Fruit fly (Drosophila melanogaster) whole organism, prepupa: ENCODE measurements around the gene CG32102.

Experiments
- Blimp-1 ChIP-seq: fragments of 200-800 bp; sonication (Bioruptor generic); optimal IDR thresholded peaks from 3 replicates; lab custom pipeline; 2017; ENCODE audit warnings: missing biosample characterization, missing genetic modification characterization, mild to moderate bottlenecking, moderate library complexity, missing genetic modification reagents
- CG10631 ChIP-seq: fragments of 200-800 bp; sonication (Bioruptor generic); optimal IDR thresholded peaks from 2 replicates; lab custom pipeline; 2016; ENCODE audit warnings: missing biosample characterization, missing genetic modification characterization
- CG11762 ChIP-seq: fragments of 200-800 bp; sonication (Bioruptor generic); optimal IDR thresholded peaks from 3 replicates; lab custom pipeline; 2016; ENCODE audit warnings: missing biosample characterization, missing genetic modification characterization; ENCODE audit not compliant: insufficient read depth
- CG11902 ChIP-seq: fragments of 200-800 bp; sonication (Bioruptor generic); optimal IDR thresholded peaks from 3 replicates; lab custom pipeline; 2016; ENCODE audit warnings: missing biosample characterization, missing genetic modification characterization
- CG15336 ChIP-seq: fragments of 200-800 bp; sonication (Bioruptor generic); IDR thresholded peaks from 2 replicates; pipeline ENCODE4 v1.3.6; 2022; ENCODE audit warnings: missing biosample characterization, missing genetic modification characterization
- CG1621 ChIP-seq: fragments of 200-800 bp; sonication (Bioruptor generic); optimal IDR thresholded peaks from 3 replicates; lab custom pipeline; 2018; ENCODE audit warnings: missing biosample characterization, mild to moderate bottlenecking, missing genetic modification characterization
- CG16779 ChIP-seq: fragments of 200-800 bp; sonication (Bioruptor generic); optimal IDR thresholded peaks from 3 replicates; lab custom pipeline; 2017; ENCODE audit warnings: missing biosample characterization, mild to moderate bottlenecking, missing genetic modification characterization
- CG3032 ChIP-seq: fragments of 200-800 bp; optimal IDR thresholded peaks from 2 replicates; lab custom pipeline; 2019; ENCODE audit warnings: missing biosample characterization, mild to moderate bottlenecking, missing genetic modification characterization, moderate library complexity
- CG31627 ChIP-seq: fragments of 200-800 bp; sonication (Bioruptor generic); optimal IDR thresholded peaks from 3 replicates; lab custom pipeline; 2016; ENCODE audit warnings: missing biosample characterization, missing genetic modification characterization
- CG32006 ChIP-seq: fragments of 200-800 bp; sonication (Bioruptor generic); optimal IDR thresholded peaks from 3 replicates; lab custom pipeline; 2017; ENCODE audit warnings: missing biosample characterization, mild to moderate bottlenecking, missing genetic modification characterization
- CG3919 ChIP-seq: fragments of 200-800 bp; sonication (Bioruptor generic); optimal IDR thresholded peaks from 3 replicates; lab custom pipeline; 2016; ENCODE audit warnings: missing biosample characterization, missing genetic modification characterization
- CG6163 ChIP-seq: fragments of 200-800 bp; sonication (Bioruptor generic); IDR thresholded peaks from 3 replicates; pipeline ENCODE4 v1.3.6; 2022; ENCODE audit warnings: missing biosample characterization, missing genetic modification characterization
- CG6276 ChIP-seq: fragments of 200-800 bp; sonication (Bioruptor generic); optimal IDR thresholded peaks from 2 replicates; lab custom pipeline; 2017; ENCODE audit warnings: missing biosample characterization, mild to moderate bottlenecking, missing genetic modification characterization
- CG6792 ChIP-seq: fragments of 200-800 bp; sonication (Bioruptor generic); optimal IDR thresholded peaks from 3 replicates; lab custom pipeline; 2016; ENCODE audit warnings: missing biosample characterization, missing genetic modification characterization
- CG6808 ChIP-seq: fragments of 200-800 bp; sonication (Bioruptor generic); optimal IDR thresholded peaks from 3 replicates; lab custom pipeline; 2017; ENCODE audit warnings: missing biosample characterization, missing genetic modification characterization, mild to moderate bottlenecking, moderate library complexity, missing genetic modification reagents
- CG6854 ChIP-seq: fragments of 200-800 bp; sonication (Bioruptor generic); optimal IDR thresholded peaks from 2 replicates; lab custom pipeline; 2017; ENCODE audit warnings: missing biosample characterization, mild to moderate bottlenecking, missing genetic modification characterization
- CG7368 ChIP-seq: fragments of 200-800 bp; sonication (Bioruptor generic); optimal IDR thresholded peaks from 3 replicates; lab custom pipeline; 2016; ENCODE audit warnings: missing biosample characterization, missing genetic modification characterization
- CG8119 ChIP-seq: fragments of 200-800 bp; sonication (Bioruptor generic); IDR thresholded peaks from 3 replicates; pipeline ENCODE4 v1.3.6; 2022; ENCODE audit warnings: missing biosample characterization, missing genetic modification characterization
- CG8319 ChIP-seq: fragments of 200-800 bp; sonication (Bioruptor generic); optimal IDR thresholded peaks from 3 replicates; lab custom pipeline; 2016; ENCODE audit warnings: missing biosample characterization, missing genetic modification characterization
- CG9139 ChIP-seq: fragments of 200-800 bp; sonication (Bioruptor generic); optimal IDR thresholded peaks from 3 replicates; lab custom pipeline; 2017; ENCODE audit warnings: missing biosample characterization, mild to moderate bottlenecking, missing genetic modification characterization
- Eip75B ChIP-seq: fragments of 200-800 bp; sonication (Bioruptor generic); optimal IDR thresholded peaks from 3 replicates; lab custom pipeline; 2016; ENCODE audit warnings: missing biosample characterization, missing genetic modification characterization
- Ets21C ChIP-seq: fragments of 200-800 bp; sonication (Bioruptor generic); optimal IDR thresholded peaks from 3 replicates; lab custom pipeline; 2016; ENCODE audit warnings: missing biosample characterization, missing genetic modification characterization
- Ets96B ChIP-seq: fragments of 200-800 bp; optimal IDR thresholded peaks from 2 replicates; lab custom pipeline; 2019; ENCODE audit warnings: missing biosample characterization, mild to moderate bottlenecking, missing genetic modification characterization, moderate library complexity
- Gug ChIP-seq: fragments of 200-800 bp; sonication (Bioruptor generic); IDR thresholded peaks from 2 replicates; pipeline ENCODE4 v1.3.6; 2022; ENCODE audit warnings: missing biosample characterization, missing genetic modification characterization
- Hr38 ChIP-seq: sonication (Bioruptor generic); optimal IDR thresholded peaks from 2 replicates; lab custom pipeline; 2016; ENCODE audit warnings: missing biosample characterization, missing genetic modification characterization
- Hr39 ChIP-seq: fragments of 200-800 bp; sonication (Bioruptor generic); optimal IDR thresholded peaks from 2 replicates; lab custom pipeline; 2016; ENCODE audit warnings: missing biosample characterization, missing genetic modification characterization
- Hr4 ChIP-seq: fragments of 200-800 bp; sonication (Bioruptor generic); optimal IDR thresholded peaks from 3 replicates; lab custom pipeline; 2016; ENCODE audit warnings: missing biosample characterization, missing genetic modification characterization
- Lpt ChIP-seq: fragments of 200-800 bp; sonication (Bioruptor generic); optimal IDR thresholded peaks from 3 replicates; lab custom pipeline; 2016; ENCODE audit warnings: missing biosample characterization, missing genetic modification characterization
- Met ChIP-seq: fragments of 200-800 bp; sonication (Bioruptor generic); optimal IDR thresholded peaks from 3 replicates; lab custom pipeline; 2016; ENCODE audit warnings: missing biosample characterization, missing genetic modification characterization
- OdsH ChIP-seq: fragments of 200-800 bp; sonication (Bioruptor generic); optimal IDR thresholded peaks from 3 replicates; lab custom pipeline; 2016; ENCODE audit warnings: missing biosample characterization, missing genetic modification characterization
- Smox ChIP-seq: fragments of 200-800 bp; sonication (Bioruptor generic); optimal IDR thresholded peaks from 3 replicates; lab custom pipeline; 2016; ENCODE audit warnings: missing biosample characterization, missing genetic modification characterization
- Sox102F ChIP-seq: fragments of 200-800 bp; sonication (Bioruptor generic); optimal IDR thresholded peaks from 2 replicates; lab custom pipeline; 2016; ENCODE audit warnings: missing biosample characterization, mild to moderate bottlenecking, missing genetic modification characterization
- Sox15 ChIP-seq: fragments of 200-800 bp; sonication (Bioruptor generic); optimal IDR thresholded peaks from 3 replicates; lab custom pipeline; 2016; ENCODE audit warnings: missing biosample characterization, missing genetic modification characterization
- achi ChIP-seq: fragments of 200-800 bp; sonication (Bioruptor generic); optimal IDR thresholded peaks from 3 replicates; lab custom pipeline; 2016; ENCODE audit warnings: missing biosample characterization, missing genetic modification characterization
- acj6 ChIP-seq: fragments of 200-800 bp; sonication (Bioruptor generic); optimal IDR thresholded peaks from 3 replicates; lab custom pipeline; 2016; ENCODE audit warnings: missing biosample characterization, missing genetic modification characterization
- dac ChIP-seq: fragments of 200-800 bp; sonication (Bioruptor generic); optimal IDR thresholded peaks from 2 replicates; lab custom pipeline; 2017; ENCODE audit warnings: missing biosample characterization, mild to moderate bottlenecking, missing genetic modification characterization
- eg ChIP-seq: fragments of 200-800 bp; sonication (Bioruptor generic); IDR thresholded peaks from 3 replicates; pipeline ENCODE4 v1.3.6; 2022; ENCODE audit warnings: missing biosample characterization, missing genetic modification characterization
- esn ChIP-seq: fragments of 200-800 bp; sonication (Bioruptor generic); optimal IDR thresholded peaks from 2 replicates; lab custom pipeline; 2016; ENCODE audit warnings: missing biosample characterization, mild to moderate bottlenecking, missing genetic modification characterization, moderate library complexity
- fd59A ChIP-seq: fragments of 200-800 bp; sonication (Bioruptor generic); optimal IDR thresholded peaks from 2 replicates; lab custom pipeline; 2017; ENCODE audit warnings: missing biosample characterization, mild to moderate bottlenecking, missing genetic modification characterization, missing genetic modification reagents
- fkh ChIP-seq: fragments of 200-800 bp; sonication (Bioruptor generic); optimal IDR thresholded peaks from 3 replicates; lab custom pipeline; 2017; ENCODE audit warnings: missing biosample characterization, mild to moderate bottlenecking, missing genetic modification characterization, moderate library complexity
- net ChIP-seq: fragments of 200-800 bp; sonication (Bioruptor generic); optimal IDR thresholded peaks from 3 replicates; lab custom pipeline; 2016; ENCODE audit warnings: missing biosample characterization, missing genetic modification characterization
- pdm3 ChIP-seq: fragments of 200-800 bp; sonication (Bioruptor generic); optimal IDR thresholded peaks from 3 replicates; lab custom pipeline; 2016; ENCODE audit warnings: missing biosample characterization, missing genetic modification characterization
- salr ChIP-seq, 2 experiments: fragments of 200-800 bp; sonication (Bioruptor generic); optimal IDR thresholded peaks; 3 replicates each; lab custom pipeline; 2016 to 2018; ENCODE audit warnings: missing biosample characterization in 2 of 2, missing genetic modification characterization in 2 of 2, mild to moderate bottlenecking in 1 of 2
- spab ChIP-seq: fragments of 200-800 bp; sonication (Bioruptor generic); optimal IDR thresholded peaks from 2 replicates; lab custom pipeline; 2017; ENCODE audit warnings: missing biosample characterization, mild to moderate bottlenecking, missing genetic modification characterization, missing genetic modification reagents
- ss ChIP-seq, 2 experiments: fragments of 200-800 bp; sonication (Bioruptor generic); optimal IDR thresholded peaks; 2 replicates in 1 of 2; 3 replicates in 1 of 2; lab custom pipeline; 2017 to 2018; ENCODE audit warnings: mild to moderate bottlenecking in 2 of 2, missing biosample characterization in 2 of 2, missing genetic modification characterization in 2 of 2, moderate library complexity in 1 of 2
- svp ChIP-seq: fragments of 200-800 bp; sonication (Bioruptor generic); peaks from one replicate; lab custom pipeline; 2016; ENCODE audit warnings: missing biosample characterization, missing genetic modification characterization
- topi ChIP-seq: fragments of 200-800 bp; sonication (Bioruptor generic); optimal IDR thresholded peaks from 3 replicates; lab custom pipeline; 2016; ENCODE audit warnings: missing biosample characterization, missing genetic modification characterization
- vri ChIP-seq: fragments of 200-800 bp; sonication (Bioruptor generic); optimal IDR thresholded peaks from 3 replicates; lab custom pipeline; 2016; ENCODE audit warnings: missing biosample characterization, mild to moderate bottlenecking, missing genetic modification characterization

CG32102 gene

DNA sequence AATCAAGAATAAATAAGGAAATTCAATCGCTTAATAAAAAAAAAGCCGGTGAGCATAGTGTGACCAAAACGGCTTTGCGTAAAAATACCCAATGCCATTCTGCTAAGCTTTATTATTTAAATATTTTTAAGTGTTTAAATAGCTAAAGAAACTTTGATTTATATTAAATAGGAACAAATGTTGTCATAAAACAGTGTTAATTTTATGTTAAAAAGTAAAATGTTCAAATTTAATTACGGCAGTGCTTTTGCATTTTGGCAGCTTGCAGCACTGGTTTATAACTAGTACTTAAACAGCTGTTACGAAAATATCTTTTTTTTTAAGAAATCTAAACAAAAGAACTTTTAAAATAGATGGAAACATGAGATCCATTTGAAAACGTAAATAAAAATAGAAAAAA lies 31.7 kb upstream of the CG32102 start, which contains the start of the genes CG10638 and CG10681 (continued):
- peak; percentile 26 for TF ChIP-seq Ets96B (tag; lab: Kevin White, UChicago)
- TF ChIP-seq fd59A (GFP tag; lab: Kevin White, UChicago), result no peak
- no peak for TF ChIP-seq dac (GFP tag; lab: Kevin White, UChicago)

DNA sequence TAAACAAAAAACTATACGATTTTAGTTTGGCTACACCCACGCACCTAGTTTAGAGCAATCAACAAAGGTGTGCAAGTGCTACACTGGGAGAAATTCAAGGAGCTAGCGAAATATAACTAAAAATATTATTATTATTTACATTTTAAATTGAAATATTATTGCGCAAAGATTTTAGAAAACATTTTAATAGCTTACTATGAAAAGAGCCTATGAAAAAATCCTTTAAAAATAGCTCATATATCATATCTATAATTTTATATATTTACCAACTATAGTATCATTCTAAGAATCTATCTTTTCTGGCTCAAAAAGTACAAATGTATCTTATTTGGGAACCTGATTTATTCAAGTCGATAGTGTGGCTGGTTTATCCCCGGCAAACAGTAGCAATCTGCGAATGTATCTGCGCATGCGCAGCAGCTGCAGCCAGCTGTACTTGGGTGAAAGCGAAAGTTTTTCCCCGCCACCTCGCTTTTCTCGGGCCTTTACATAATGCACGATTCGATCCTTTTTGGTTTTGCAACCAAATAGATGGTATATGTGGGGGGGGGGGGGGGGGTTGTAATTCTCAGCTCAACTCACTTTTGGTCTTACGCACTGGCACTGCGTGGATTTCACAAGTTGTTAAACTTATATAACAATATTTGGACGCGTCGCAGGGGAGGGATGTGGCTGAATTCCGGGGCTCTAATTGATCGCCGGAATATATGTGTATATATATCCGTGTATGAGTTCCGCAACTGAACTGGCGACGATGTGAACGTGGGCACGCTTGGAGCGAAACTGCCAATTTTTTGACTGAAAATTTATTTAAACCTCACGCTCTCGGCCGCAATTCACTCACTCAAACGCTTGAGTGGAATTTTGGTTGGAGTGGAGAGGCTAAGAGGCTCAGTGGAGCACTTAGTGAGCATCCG lies 27.1 kb upstream of the CG32102 start, which contains the start of gene CG10657:
TSS of gene CG10657 (minus strand) at position 789 of the 917 bp plus-strand sequence.
- TF ChIP-seq CG6854 (GFP tag; lab: Kevin White, UChicago) (no peak), CG6808 (GFP tag; lab: Kevin White, UChicago) (no peak), CG8119 (GFP tag; lab: Robert Waterston, UW) (peak; percentile 77), CG11762 (GFP tag; lab: Kevin White, UChicago) (peak; percentile 3), CG16779 (no peak), Gug (GFP tag; lab: Robert Waterston, UW) (no peak), spab (GFP tag; lab: Kevin White, UChicago) (no peak), CG3032 (tag; lab: Kevin White, UChicago) (no peak), Sox102F (GFP tag; lab: Kevin White, UChicago) (no peak), eg (GFP tag; lab: Robert Waterston, UW) (peak; percentile 69; the same call in 2 of the 3 replicates), Hr38 (GFP tag; lab: Kevin White, UChicago) (no peak), Hr4 (GFP tag; lab: Kevin White, UChicago) (peak; percentile 22), Met (GFP tag; lab: Kevin White, UChicago) (no peak), Sox15 (GFP tag; lab: Kevin White, UChicago) (no peak), CG11902 (GFP tag; lab: Kevin White, UChicago) (no peak), Ets21C (GFP tag; lab: Kevin White, UChicago) (no peak), CG10631 (GFP tag; lab: Kevin White, UChicago) (no peak), topi (GFP tag; lab: Kevin White, UChicago) (no peak), esn (no peak), svp (GFP tag; lab: Kevin White, UChicago) (no peak), CG1621 (tag; lab: Kevin White, UChicago) (peak; percentile 28), CG8319 (GFP tag; lab: Kevin White, UChicago) (no peak), pdm3 (GFP tag; lab: Kevin White, UChicago) (no peak), CG31627 (GFP tag; lab: Kevin White, UChicago) (no peak), achi (no peak), net (GFP tag; lab: Kevin White, UChicago) (no peak), OdsH (GFP tag; lab: Kevin White, UChicago) (peak; percentile 30), CG6163 (GFP tag; lab: Robert Waterston, UW) (no peak), CG15336 (GFP tag; lab: Robert Waterston, UW) (peak; percentile 58; the same call in 1 of the 2 replicates), CG6792 (GFP tag; lab: Kevin White, UChicago) (no peak), CG6276 (GFP tag; lab: Kevin White, UChicago) (peak; percentile 59), acj6 (GFP tag; lab: Kevin White, UChicago) (no peak), CG7368 (GFP tag; lab: Kevin White, UChicago) (no peak), Blimp-1 (GFP tag; lab: Kevin White, UChicago) (peak; percentile 97), CG32006 (GFP tag; lab: Kevin White, UChicago) (peak; percentile 70), Smox (GFP tag; lab: Kevin White, UChicago) (no peak), salr (GFP tag; optimal IDR thresholded peaks at IDR 0.05; lab: Kevin White, UChicago) (peak in 1 of 2 experiments; percentile 29), CG9139 (GFP tag; lab: Kevin White, UChicago) (no peak), Hr39 (GFP tag; lab: Kevin White, UChicago) (no peak), Eip75B (no peak), Ets96B (tag; lab: Kevin White, UChicago) (no peak), CG3919 (GFP tag; lab: Kevin White, UChicago) (no peak), dac (GFP tag; lab: Kevin White, UChicago) (no peak), Lpt (GFP tag; lab: Kevin White, UChicago) (no peak), vri (GFP tag; lab: Kevin White, UChicago) (peak; percentile 66), fkh (GFP tag; lab: Kevin White, UChicago) (no peak), ss (GFP tag; optimal IDR thresholded peaks at IDR 0.05; lab: Kevin White, UChicago) (no peak), fd59A (GFP tag; lab: Kevin White, UChicago) (no peak)
